Worm (Caenorhabditis elegans): ENCODE results near the gene Y71H2AM.11.

- TF ChIP-seq him-1 (tag; optimal IDR thresholded peaks at IDR 0.05): no peak
- TF ChIP-seq dao-5 (tag; optimal IDR thresholded peaks at IDR 0.05): no peak
- no peak for TF ChIP-seq W03F9.2 (tag; optimal IDR thresholded peaks at IDR 0.05)
Measured at ce11 chrIII:2760726-2761125, 35.8 kb upstream of the Y71H2AM.11 start, which contains the start of gene pho-9.
